Fruit fly (Drosophila melanogaster) whole organism, prepupa: ENCODE measurements around the gene CG43339.

Experiments used
- Blimp-1 ChIP-seq: fragments of 200-800 bp; sonication (Bioruptor generic); optimal IDR thresholded peaks from 3 replicates; lab custom pipeline; 2017; ENCODE audit warnings: missing biosample characterization, missing genetic modification characterization, mild to moderate bottlenecking, moderate library complexity, missing genetic modification reagents
- eg ChIP-seq: fragments of 200-800 bp; sonication (Bioruptor generic); IDR thresholded peaks from 3 replicates; pipeline ENCODE4 v1.3.6; 2022; ENCODE audit warnings: missing biosample characterization, missing genetic modification characterization

- TF ChIP-seq Blimp-1 (no peak), eg (no peak)
These were observed 1.9 kb upstream of the CG43339 start, which contains the start of gene Mst36Fb for dm6 chr2L:18674994-18675393.
